Worm (Caenorhabditis elegans): ENCODE results near the gene nlp-26.
A peak's percentile ranks its signal among the peaks of the same experiment; 100 is the strongest.

The nlp-26 gene

ce11 chrV:19630569-19630968, 17.3 kb downstream of the nlp-26 start:
- TF ChIP-seq aptf-2 (GFP tag; conservative IDR thresholded peaks at IDR 0.05) (no peak), ceh-27 (GFP tag; optimal IDR thresholded peaks at IDR 0.05) (no peak)

- no peak for TF ChIP-seq ceh-40 (GFP tag; IDR thresholded peaks at IDR 0.05)
- TF ChIP-seq cebp-2 (GFP tag; IDR thresholded peaks at IDR 0.05): 0 out of 2 replicates have a peak, but pooled peaks have one; percentile 33
Measured at ce11 chrV:19632546-19632945, 19.3 kb downstream of the nlp-26 start, which contains the start of gene Y43F8C.5. Gene Y43F8C.5, minus strand, starts transcription at chrV:19632646.

- TF ChIP-seq hlh-26 (GFP tag; conservative IDR thresholded peaks at IDR 0.05): no peak
- 0 out of 2 replicates have a peak, but pooled peaks have one; percentile 39 for TF ChIP-seq bed-1 (GFP tag; IDR thresholded peaks at IDR 0.05)
Measured at ce11 chrV:19632948-19633347, 19.7 kb downstream of the nlp-26 start.

- TF ChIP-seq ceh-91 (GFP tag; IDR thresholded peaks at IDR 0.05): no peak
- no peak for TF ChIP-seq madf-10 (tag; optimal IDR thresholded peaks at IDR 0.05)
- no peak for TF ChIP-seq egl-44 (GFP tag; IDR thresholded peaks at IDR 0.05)
- no peak for TF ChIP-seq Y79H2A.3 (GFP tag; conservative IDR thresholded peaks at IDR 0.05)
- TF ChIP-seq ztf-6 (GFP tag; IDR thresholded peaks at IDR 0.05): no peak
- no peak for TF ChIP-seq egl-18 (GFP tag; IDR thresholded peaks at IDR 0.05)
- no peak for TF ChIP-seq K12H6.12 (tag; optimal IDR thresholded peaks at IDR 0.05)
- no peak for TF ChIP-seq lir-1 (GFP tag; conservative IDR thresholded peaks at IDR 0.05)
- TF ChIP-seq akir-1 (GFP tag; optimal IDR thresholded peaks at IDR 0.05): no peak
- TF ChIP-seq F52B5.7 (tag; optimal IDR thresholded peaks at IDR 0.05): no peak
Measured at ce11 chrV:19634197-19634596, 20.9 kb downstream of the nlp-26 start.

- TF ChIP-seq rcor-1 (GFP tag; IDR thresholded peaks at IDR 0.05): no peak
- peak; percentile 36; the same call in 1 of the 2 replicates for TF ChIP-seq F39B2.1 (GFP tag; IDR thresholded peaks at IDR 0.05)
Measured at ce11 chrV:19636194-19636584, 22.9 kb downstream of the nlp-26 start.

ce11 chrV:19637890-19638289, 24.6 kb downstream of the nlp-26 start:
- TF ChIP-seq lin-26 (GFP tag; IDR thresholded peaks at IDR 0.05) (no peak), ceh-58 (GFP tag; IDR thresholded peaks at IDR 0.05) (0 out of 2 replicates have a peak, but pooled peaks have one; percentile 43), lsl-1 (GFP tag; optimal IDR thresholded peaks at IDR 0.05) (no peak), mes-4 (tag; optimal IDR thresholded peaks at IDR 0.05) (no peak), Y95B8A.8 (GFP tag; IDR thresholded peaks at IDR 0.05) (no peak)

- TF ChIP-seq F33H1.4 (GFP tag; IDR thresholded peaks at IDR 0.05) (peak; percentile 46), T07F8.4 (tag; optimal IDR thresholded peaks at IDR 0.05) (no peak)
Measured at ce11 chrV:19640808-19641207, 27.5 kb downstream of the nlp-26 start, which contains the start of gene Y43F8C.6. Gene Y43F8C.6, minus strand, starts transcription at chrV:19640908.

- TF ChIP-seq dox-1 (GFP tag; IDR thresholded peaks at IDR 0.05) (no peak; the same call in 1 of the 2 replicates), gei-17 (GFP tag; optimal IDR thresholded peaks at IDR 0.05) (peak; percentile 71), hmg-1.2 (GFP tag; IDR thresholded peaks at IDR 0.05) (peak; percentile 82), nhr-179 (tag; optimal IDR thresholded peaks at IDR 0.05) (peak; percentile 50), fkh-3 (tag; optimal IDR thresholded peaks at IDR 0.05) (peak; percentile 75), bed-1 (GFP tag; IDR thresholded peaks at IDR 0.05) (peak; percentile 88; the same call in 1 of the 2 replicates), sptf-2 (GFP tag; optimal IDR thresholded peaks at IDR 0.05) (no peak), F10E7.11 (tag; optimal IDR thresholded peaks at IDR 0.05) (peak; percentile 88), D2030.7 (GFP tag; IDR thresholded peaks at IDR 0.05) (peak; percentile 94), xnd-1 (tag; optimal IDR thresholded peaks at IDR 0.05) (peak; percentile 24), ceh-100 (GFP tag; IDR thresholded peaks at IDR 0.05) (peak; percentile 57; the same call in 1 of the 2 replicates), snpc-3.4 (tag; optimal IDR thresholded peaks at IDR 0.05) (peak; percentile 94), tbp1 (GFP tag; optimal IDR thresholded peaks at IDR 0.05) (peak; percentile 100), tlf-1 (GFP tag; optimal IDR thresholded peaks at IDR 0.05) (no peak)
Measured at ce11 chrV:19643015-19643414, 29.8 kb downstream of the nlp-26 start.

Measured in whole organism, young adult.